Worm (Caenorhabditis elegans): ENCODE data around the gene F35C5.3.

F35C5.3 gene

DNA sequence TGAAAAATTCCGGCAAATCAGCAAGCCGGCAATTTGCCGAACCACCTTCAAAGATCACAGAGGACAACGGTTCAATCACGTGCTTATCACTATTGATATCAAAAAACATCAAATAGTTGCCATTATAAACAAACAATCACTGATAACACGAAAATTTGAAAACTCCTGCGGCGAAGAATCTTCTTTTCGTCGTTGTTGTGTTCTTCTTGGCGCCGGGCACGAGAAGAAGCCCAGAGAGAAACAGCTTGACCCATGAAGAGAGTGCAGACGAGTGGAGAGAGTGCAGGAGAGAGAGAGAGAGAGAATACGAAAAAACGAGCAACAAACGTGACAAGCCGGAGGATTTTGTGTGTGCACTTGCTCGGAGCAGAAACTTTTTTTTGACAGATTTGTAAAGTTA is 9.9 kb upstream of the F35C5.3 start (continued):
- no peak for TF ChIP-seq nhr-28 (tag; optimal IDR thresholded peaks at IDR 0.05)
- no peak for TF ChIP-seq aly-2 (tag; optimal IDR thresholded peaks at IDR 0.05)
- peak; percentile 53 for TF ChIP-seq snu-23 (GFP tag; optimal IDR thresholded peaks at IDR 0.05)
- no peak for TF ChIP-seq fos-1 (tag; optimal IDR thresholded peaks at IDR 0.05)
- no peak for TF ChIP-seq pag-3 (tag; optimal IDR thresholded peaks at IDR 0.05; ENCODE audit: borderline replicate concordance, insufficient read depth)
- TF ChIP-seq rnt-1 (tag; optimal IDR thresholded peaks at IDR 0.05): no peak
- TF ChIP-seq ama-1 (optimal IDR thresholded peaks at IDR 0.05): peak; percentile 17
- TF ChIP-seq egl-27 (tag; optimal IDR thresholded peaks at IDR 0.05): no peak
- no peak for TF ChIP-seq unc-62 (GFP tag; optimal IDR thresholded peaks at IDR 0.05)
- TF ChIP-seq nhr-84 (tag; optimal IDR thresholded peaks at IDR 0.05): no peak
- TF ChIP-seq elt-2 (tag; optimal IDR thresholded peaks at IDR 0.05): peak; percentile 88
- TF ChIP-seq dpl-1 (GFP tag; optimal IDR thresholded peaks at IDR 0.05): peak in 2 of 3 experiments; percentile 11 to 36
- peak in 1 of 6 experiments; percentile 60 for TF ChIP-seq elt-3 (tag; optimal IDR thresholded peaks at IDR 0.05)
- TF ChIP-seq nhr-76 (tag; optimal IDR thresholded peaks at IDR 0.05): no peak
- peak; percentile 39 for TF ChIP-seq nhr-90 (tag; optimal IDR thresholded peaks at IDR 0.05; ENCODE audit: poor library complexity)
- TF ChIP-seq ceh-63 (GFP tag; optimal IDR thresholded peaks at IDR 0.05): no peak
- peak; percentile 3 for TF ChIP-seq mep-1 (tag; optimal IDR thresholded peaks at IDR 0.05)
- no peak for TF ChIP-seq nhr-11 (tag; optimal IDR thresholded peaks at IDR 0.05)
- no peak for TF ChIP-seq C34B4.2 (tag; optimal IDR thresholded peaks at IDR 0.05)
- TF ChIP-seq nhr-20 (tag; optimal IDR thresholded peaks at IDR 0.05): peak; percentile 47
- TF ChIP-seq aha-1 (tag; optimal IDR thresholded peaks at IDR 0.05): no peak
- peak; percentile 18 for TF ChIP-seq blmp-1 (tag; optimal IDR thresholded peaks at IDR 0.05)
- TF ChIP-seq mdl-1 (tag; optimal IDR thresholded peaks at IDR 0.05): peak in 1 of 2 experiments; percentile 81
- TF ChIP-seq hlh-4 (tag; optimal IDR thresholded peaks at IDR 0.05): no peak
- peak; percentile 22 for TF ChIP-seq tbx-2 (tag; optimal IDR thresholded peaks at IDR 0.05)
- no peak for TF ChIP-seq nhr-85 (tag)
- no peak for TF ChIP-seq fkh-4 (tag; optimal IDR thresholded peaks at IDR 0.05; ENCODE audit: borderline replicate concordance)
- TF ChIP-seq efl-1 (optimal IDR thresholded peaks at IDR 0.05): peak; percentile 42 to 47
- TF ChIP-seq efl-1 (GFP tag; optimal IDR thresholded peaks at IDR 0.05 in 1 of 2): peak; percentile 23 to 93
- TF ChIP-seq ztf-4 (tag; optimal IDR thresholded peaks at IDR 0.05): no peak
- TF ChIP-seq snpc-4 (tag; optimal IDR thresholded peaks at IDR 0.05): no peak
- peak in 1 of 3 experiments; percentile 43 for TF ChIP-seq ceh-82 (tag; optimal IDR thresholded peaks at IDR 0.05)
- TF ChIP-seq ceh-8 (GFP tag; optimal IDR thresholded peaks at IDR 0.05): no peak
- no peak for TF ChIP-seq C04F5.9 (tag; optimal IDR thresholded peaks at IDR 0.05)
- TF ChIP-seq pax-3 (tag; optimal IDR thresholded peaks at IDR 0.05): no peak
- no peak for TF ChIP-seq zip-4 (GFP tag; optimal IDR thresholded peaks at IDR 0.05)

DNA sequence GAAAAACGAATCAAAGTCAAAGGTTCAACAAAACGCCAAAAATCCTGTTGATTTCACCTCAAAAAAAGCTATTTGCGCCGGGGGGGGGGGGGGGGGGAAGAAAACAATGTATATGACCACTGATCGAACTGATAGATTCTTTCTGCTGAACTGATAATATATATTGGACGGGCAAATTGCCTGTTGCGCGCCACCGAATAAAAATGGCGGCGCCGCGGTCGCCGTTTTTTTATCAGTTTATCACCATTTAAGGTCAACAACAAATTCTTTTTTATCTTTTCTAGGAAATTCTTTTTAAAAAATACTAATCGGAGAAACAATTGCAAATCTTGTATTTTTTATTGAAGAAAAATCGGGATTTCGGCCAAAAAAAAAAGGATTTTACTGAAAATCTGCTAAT is 8.8 kb upstream of the F35C5.3 start:
- TF ChIP-seq unc-62 (GFP tag; optimal IDR thresholded peaks at IDR 0.05): no peak
- no peak for TF ChIP-seq tlp-1 (tag; optimal IDR thresholded peaks at IDR 0.05)
- no peak for TF ChIP-seq lsy-2 (tag; optimal IDR thresholded peaks at IDR 0.05)
- no peak for TF ChIP-seq tbx-2 (tag; optimal IDR thresholded peaks at IDR 0.05)
- TF ChIP-seq jun-1 (tag; optimal IDR thresholded peaks at IDR 0.05): no peak
- no peak for TF ChIP-seq rnt-1 (tag; optimal IDR thresholded peaks at IDR 0.05)
- no peak for TF ChIP-seq zag-1 (tag; optimal IDR thresholded peaks at IDR 0.05)
- TF ChIP-seq lin-13 (GFP tag; optimal IDR thresholded peaks at IDR 0.05): no peak
- no peak for TF ChIP-seq ceh-82 (tag; optimal IDR thresholded peaks at IDR 0.05)
- 0 out of 2 replicates have a peak, but pooled peaks have one; percentile 8 for TF ChIP-seq nhr-19 (GFP tag; conservative IDR thresholded peaks at IDR 0.05)
- no peak for TF ChIP-seq lir-3 (tag; optimal IDR thresholded peaks at IDR 0.05; ENCODE audit: poor library complexity)
- TF ChIP-seq elt-3 (tag; optimal IDR thresholded peaks at IDR 0.05): peak in 1 of 6 experiments; percentile 70
- no peak for TF ChIP-seq nhr-11 (tag; optimal IDR thresholded peaks at IDR 0.05)
- TF ChIP-seq elt-2 (tag; optimal IDR thresholded peaks at IDR 0.05): peak; percentile 73
- no peak for TF ChIP-seq sup-37 (GFP tag; optimal IDR thresholded peaks at IDR 0.05)
- peak; percentile 20 for TF ChIP-seq blmp-1 (tag; optimal IDR thresholded peaks at IDR 0.05)
